Fruit fly (Drosophila melanogaster) whole organism, pupa: ENCODE data around the gene CG3902.

ENCODE experiments used
- CG32121 ChIP-seq: fragments of 200-800 bp; sonication (Bioruptor generic); IDR thresholded peaks from 2 replicates; pipeline ENCODE4 v1.3.6; 2022; ENCODE audit warnings: missing biosample characterization, missing genetic modification characterization
- CG4496 ChIP-seq: fragments of 200-800 bp; sonication (Bioruptor generic); IDR thresholded peaks from 3 replicates; pipeline ENCODE4 v1.3.6; 2022; ENCODE audit warnings: missing biosample characterization, missing genetic modification characterization
- CG8301 ChIP-seq: fragments of 200-800 bp; sonication (Bioruptor generic); optimal IDR thresholded peaks from 2 replicates; lab custom pipeline; 2018; ENCODE audit warnings: missing biosample characterization, mild to moderate bottlenecking, missing genetic modification characterization
- Snoo ChIP-seq: fragments of 200-800 bp; sonication (Bioruptor generic); optimal IDR thresholded peaks from 3 replicates; lab custom pipeline; 2017; ENCODE audit warnings: missing biosample characterization, mild to moderate bottlenecking, missing genetic modification characterization, inconsistent platforms

- TF ChIP-seq CG4496 (GFP tag; lab: Robert Waterston, UW) = no peak
- TF ChIP-seq CG8301 (tag; lab: Kevin White, UChicago) = no peak
- TF ChIP-seq CG32121 (GFP tag; lab: Robert Waterston, UW) = no peak
- TF ChIP-seq Snoo (tag; lab: Kevin White, UChicago) = no peak
Observed at dm6 chr3L:18845833-18846232, 52.3 kb downstream of the CG3902 start.
